Fruit fly (Drosophila melanogaster) whole organism, embryonic: ENCODE data around the gene PNKP.

Source experiments
- CG10147 ChIP-seq: fragments of 200-800 bp; sonication (Bioruptor generic); optimal IDR thresholded peaks from 2 replicates; lab custom pipeline; 2019; ENCODE audit warnings: missing biosample characterization, mild to moderate bottlenecking, missing genetic modification characterization, moderate library complexity
- CG11456 ChIP-seq: fragments of 200-800 bp; sonication (Bioruptor generic); IDR thresholded peaks from 3 replicates; pipeline ENCODE4 v1.3.6; 2022; ENCODE audit warnings: missing biosample characterization, missing genetic modification characterization
- CG12104 ChIP-seq: fragments of 200-800 bp; sonication (Bioruptor generic); optimal IDR thresholded peaks from 3 replicates; lab custom pipeline; 2016; ENCODE audit warnings: missing biosample characterization, missing genetic modification characterization
- CG14860 ChIP-seq: fragments of 200-800 bp; sonication (Bioruptor generic); IDR thresholded peaks from 3 replicates; pipeline ENCODE4 v1.3.6; 2022; ENCODE audit warnings: missing biosample characterization, missing genetic modification characterization; ENCODE audit not compliant: partially characterized antibody
- CG15514 ChIP-seq: fragments of 200-800 bp; sonication (Bioruptor generic); optimal IDR thresholded peaks from 3 replicates; lab custom pipeline; 2017; ENCODE audit warnings: missing biosample characterization, missing genetic modification characterization, mild to moderate bottlenecking, moderate library complexity, missing genetic modification reagents
- CG17328 ChIP-seq: fragments of 200-800 bp; sonication (Bioruptor generic); IDR thresholded peaks from 2 replicates; pipeline ENCODE4 v1.3.6; 2022; ENCODE audit warnings: missing biosample characterization, missing genetic modification characterization
- CG2712 ChIP-seq: fragments of 200-800 bp; optimal IDR thresholded peaks from 3 replicates; lab custom pipeline; 2019; ENCODE audit warnings: missing biosample characterization, mild to moderate bottlenecking, missing genetic modification characterization, moderate library complexity
- CG33213 ChIP-seq: fragments of 200-800 bp; sonication (Bioruptor generic); optimal IDR thresholded peaks from 3 replicates; lab custom pipeline; 2016; ENCODE audit warnings: missing biosample characterization, missing genetic modification characterization
- CG3726 ChIP-seq: fragments of 200-800 bp; sonication (Bioruptor generic); IDR thresholded peaks from 3 replicates; pipeline ENCODE4, ENCODE4 v1.3.6; 2022; ENCODE audit warnings: missing biosample characterization, missing genetic modification characterization
- CG4854 ChIP-seq: fragments of 200-800 bp; sonication (Bioruptor generic); optimal IDR thresholded peaks from 2 replicates; lab custom pipeline; 2016; ENCODE audit warnings: missing biosample characterization, missing genetic modification characterization, inconsistent platforms
- CG7987 ChIP-seq: fragments of 200-800 bp; sonication (Bioruptor generic); optimal IDR thresholded peaks from 2 replicates; lab custom pipeline; 2018; ENCODE audit warnings: missing biosample characterization, mild to moderate bottlenecking, missing genetic modification characterization, moderate library complexity
- CG8290 ChIP-seq, 3 experiments: fragments of 200-800 bp; sonication (Bioruptor generic); optimal IDR thresholded peaks; 2 replicates each; lab custom pipeline; 2016 to 2019; ENCODE audit warnings: missing biosample characterization in 3 of 3, missing genetic modification characterization in 3 of 3, mild to moderate bottlenecking in 2 of 3, moderate library complexity in 1 of 3
- CG8359 ChIP-seq: fragments of 200-800 bp; sonication (Bioruptor generic); optimal IDR thresholded peaks from 2 replicates; lab custom pipeline; 2017; ENCODE audit warnings: missing biosample characterization, mild to moderate bottlenecking, missing genetic modification characterization, borderline replicate concordance
- CTCF ChIP-seq: fragments of 200-800 bp; sonication (Bioruptor generic); optimal IDR thresholded peaks from 2 replicates; lab custom pipeline; 2017; ENCODE audit warnings: missing biosample characterization, mild to moderate bottlenecking, missing genetic modification characterization, moderate library complexity
- Chrac-16 ChIP-seq: fragments of 200-800 bp; sonication (Bioruptor generic); optimal IDR thresholded peaks from 3 replicates; lab custom pipeline; 2016; ENCODE audit warnings: missing biosample characterization, missing genetic modification characterization
- Dek ChIP-seq: fragments of 200-800 bp; sonication (Bioruptor generic); optimal IDR thresholded peaks from 3 replicates; lab custom pipeline; 2019; ENCODE audit warnings: missing biosample characterization, mild to moderate bottlenecking, missing genetic modification characterization, moderate library complexity
- Dip2 ChIP-seq: fragments of 200-800 bp; sonication (Bioruptor generic); IDR thresholded peaks from 2 replicates; pipeline ENCODE4 v1.3.6; 2022; ENCODE audit warnings: missing biosample characterization, missing genetic modification characterization
- Dip3 ChIP-seq: fragments of 200-800 bp; sonication (Bioruptor generic); optimal IDR thresholded peaks from 3 replicates; lab custom pipeline; 2016; ENCODE audit warnings: missing biosample characterization, missing genetic modification characterization
- Dref ChIP-seq: fragments of 200-800 bp; sonication (Bioruptor generic); IDR thresholded peaks from 2 replicates; pipeline ENCODE4 v1.3.6; 2022; ENCODE audit warnings: missing biosample characterization, missing genetic modification characterization
- Drgx ChIP-seq: fragments of 200-800 bp; sonication (Bioruptor generic); IDR thresholded peaks from 2 replicates; pipeline ENCODE4 v1.3.6; 2022; ENCODE audit warnings: missing biosample characterization, missing genetic modification characterization
- H15 ChIP-seq: fragments of 200-800 bp; sonication (Bioruptor generic); IDR thresholded peaks from 3 replicates; pipeline ENCODE4 v1.3.6; 2022; ENCODE audit warnings: missing biosample characterization, missing genetic modification characterization
- Hsf ChIP-seq: fragments of 200-800 bp; sonication (Bioruptor generic); optimal IDR thresholded peaks from 3 replicates; lab custom pipeline; 2016; ENCODE audit warnings: missing biosample characterization, missing genetic modification characterization
- Jarid2 ChIP-seq: fragments of 200-800 bp; sonication (Bioruptor generic); optimal IDR thresholded peaks from 3 replicates; lab custom pipeline; 2017; ENCODE audit warnings: mild to moderate bottlenecking, missing biosample characterization, missing genetic modification reagents, missing genetic modification characterization
- Med ChIP-seq: fragments of 200-800 bp; sonication (Bioruptor generic); peaks from one replicate; lab custom pipeline; 2016; ENCODE audit warnings: missing biosample characterization, missing genetic modification characterization, mild to moderate bottlenecking, inconsistent platforms, moderate library complexity
- NFAT ChIP-seq: fragments of 200-800 bp; sonication (Bioruptor generic); IDR thresholded peaks from 2 replicates; pipeline ENCODE4 v1.3.6; 2022; ENCODE audit warnings: missing biosample characterization, missing genetic modification characterization
- Pdp1 ChIP-seq, 2 experiments: fragments of 200-800 bp; sonication (Bioruptor generic); optimal IDR thresholded peaks; 3 replicates each; lab custom pipeline; 2016; ENCODE audit warnings: missing biosample characterization in 2 of 2, missing genetic modification characterization in 2 of 2, mild to moderate bottlenecking in 1 of 2, moderate library complexity in 1 of 2
- Scr ChIP-seq: fragments of 200-800 bp; sonication (Bioruptor generic); IDR thresholded peaks from 2 replicates; pipeline ENCODE4 v1.3.6; 2022; ENCODE audit warnings: missing biosample characterization, missing genetic modification characterization; ENCODE audit not compliant: partially characterized antibody
- ato ChIP-seq: fragments of 200-800 bp; sonication (Bioruptor generic); IDR thresholded peaks from 2 replicates; pipeline ENCODE4 v1.3.6; 2022; ENCODE audit warnings: missing biosample characterization, missing genetic modification characterization; ENCODE audit not compliant: partially characterized antibody
- crp ChIP-seq, 2 experiments: fragments of 200-800 bp; sonication (Bioruptor generic); optimal IDR thresholded peaks; 2 replicates in 1 of 2; 3 replicates in 1 of 2; lab custom pipeline; 2017; ENCODE audit warnings: missing biosample characterization in 2 of 2, missing genetic modification characterization in 2 of 2, mild to moderate bottlenecking in 1 of 2, moderate library complexity in 1 of 2
- dpn ChIP-seq, 2 experiments: fragments of 200-800 bp; sonication (Bioruptor generic); optimal IDR thresholded peaks; 3 replicates each; lab custom pipeline; 2016; ENCODE audit warnings: missing biosample characterization in 2 of 2, missing genetic modification characterization in 2 of 2
- jumu ChIP-seq: fragments of 200-800 bp; sonication (Bioruptor generic); optimal IDR thresholded peaks from 3 replicates; lab custom pipeline; 2016; ENCODE audit warnings: missing biosample characterization, missing genetic modification characterization
- lilli ChIP-seq: fragments of 200-800 bp; sonication (Bioruptor generic); optimal IDR thresholded peaks from 3 replicates; lab custom pipeline; 2016; ENCODE audit warnings: missing biosample characterization, missing genetic modification characterization
- maf-S ChIP-seq: fragments of 200-800 bp; sonication (Bioruptor generic); optimal IDR thresholded peaks from 2 replicates; lab custom pipeline; 2016; ENCODE audit warnings: missing biosample characterization, missing genetic modification characterization
- nerfin-2 ChIP-seq: fragments of 200-800 bp; sonication (Bioruptor generic); IDR thresholded peaks from 2 replicates; pipeline ENCODE4 v1.3.6; 2022; ENCODE audit warnings: missing biosample characterization, missing genetic modification characterization; ENCODE audit not compliant: partially characterized antibody
- onecut ChIP-seq: fragments of 200-800 bp; sonication (Bioruptor generic); IDR thresholded peaks from 2 replicates; pipeline ENCODE4 v1.3.6; 2022; ENCODE audit warnings: missing biosample characterization, missing genetic modification characterization
- peb ChIP-seq: fragments of 200-800 bp; sonication (Bioruptor generic); IDR thresholded peaks from 2 replicates; pipeline ENCODE4 v1.3.6; 2022; ENCODE audit warnings: missing biosample characterization, missing genetic modification characterization
- pho ChIP-seq: fragments of 200-800 bp; sonication (Bioruptor generic); optimal IDR thresholded peaks from 2 replicates; lab custom pipeline; 2016; ENCODE audit warnings: missing biosample characterization, missing genetic modification characterization
- phol ChIP-seq: fragments of 200-800 bp; sonication (Bioruptor generic); optimal IDR thresholded peaks from 3 replicates; lab custom pipeline; 2018; ENCODE audit warnings: missing biosample characterization, mild to moderate bottlenecking, missing genetic modification characterization, moderate library complexity
- repo ChIP-seq: fragments of 200-800 bp; sonication (Bioruptor generic); optimal IDR thresholded peaks from 2 replicates; lab custom pipeline; 2016; ENCODE audit warnings: missing biosample characterization, missing genetic modification characterization
- row ChIP-seq: fragments of 200-800 bp; sonication (Bioruptor generic); IDR thresholded peaks from 3 replicates; pipeline ENCODE4 v1.3.6; 2022; ENCODE audit warnings: missing biosample characterization, missing genetic modification characterization
- sens ChIP-seq: fragments of 200-800 bp; sonication (Bioruptor generic); peaks from one replicate; lab custom pipeline; 2016; ENCODE audit warnings: missing biosample characterization, missing genetic modification characterization
- shn ChIP-seq: fragments of 200-800 bp; sonication (Bioruptor generic); optimal IDR thresholded peaks from 3 replicates; lab custom pipeline; 2016; ENCODE audit warnings: missing biosample characterization, missing genetic modification characterization
- slbo ChIP-seq: fragments of 200-800 bp; sonication (Bioruptor generic); IDR thresholded peaks from 2 replicates; pipeline ENCODE4 v1.3.6; 2022; ENCODE audit warnings: missing biosample characterization, missing genetic modification characterization
- vfl ChIP-seq: fragments of 200-800 bp; sonication (Bioruptor generic); optimal IDR thresholded peaks from 2 replicates; lab custom pipeline; 2016; ENCODE audit warnings: missing biosample characterization, missing genetic modification characterization
- vnd ChIP-seq: fragments of 200-800 bp; sonication (Bioruptor generic); IDR thresholded peaks from 3 replicates; pipeline ENCODE4 v1.3.6; 2022; ENCODE audit warnings: missing biosample characterization, missing genetic modification characterization; ENCODE audit not compliant: partially characterized antibody
- vvl ChIP-seq: fragments of 200-800 bp; sonication (Bioruptor generic); IDR thresholded peaks from 2 replicates; pipeline ENCODE4 v1.3.6; 2022; ENCODE audit warnings: missing biosample characterization, missing genetic modification characterization
- zen ChIP-seq: fragments of 200-800 bp; sonication (Bioruptor generic); optimal IDR thresholded peaks from 3 replicates; lab custom pipeline; 2018; ENCODE audit warnings: missing biosample characterization, mild to moderate bottlenecking, missing genetic modification characterization, moderate library complexity
- zen2 ChIP-seq: fragments of 200-800 bp; sonication (Bioruptor generic); IDR thresholded peaks from 3 replicates; pipeline ENCODE4 v1.3.6; 2022; ENCODE audit warnings: missing biosample characterization, missing genetic modification characterization; ENCODE audit not compliant: partially characterized antibody

PNKP gene

dm6 chr3R:8305110-8305509 is 38.2 kb downstream of the PNKP start, which contains the start of gene Sgt1 (continued):
- peak; percentile 30 for TF ChIP-seq CG8290 (GFP tag; optimal IDR thresholded peaks at IDR 0.05; lab: Kevin White, UChicago)
- TF ChIP-seq CG8290 (tag; optimal IDR thresholded peaks at IDR 0.05; lab: Kevin White, UChicago) = no peak
- TF ChIP-seq CG2712 (tag; lab: Kevin White, UChicago) = peak; percentile 56
- no peak for TF ChIP-seq Dip2
- TF ChIP-seq CG17328 (GFP tag; lab: Robert Waterston, UW) = no peak
- peak; percentile 40 for TF ChIP-seq repo (GFP tag; lab: Kevin White, UChicago)
- TF ChIP-seq phol (tag; lab: Kevin White, UChicago) = peak; percentile 69
- TF ChIP-seq CG12104 (GFP tag; lab: Kevin White, UChicago) = no peak
- TF ChIP-seq CG33213 (GFP tag; lab: Kevin White, UChicago) = peak; percentile 80
- peak in 1 of 2 experiments; percentile 30 for TF ChIP-seq crp (GFP tag; optimal IDR thresholded peaks at IDR 0.05; lab: Kevin White, UChicago)
- TF ChIP-seq peb (GFP tag; lab: Robert Waterston, UW) = no peak
- TF ChIP-seq CG11456 (GFP tag; lab: Robert Waterston, UW) = no peak
- peak; percentile 7 for TF ChIP-seq CG10147 (GFP tag; lab: Kevin White, UChicago)
- peak; percentile 78 for TF ChIP-seq zen (tag; lab: Kevin White, UChicago)
- no peak for TF ChIP-seq H15 (GFP tag; lab: Robert Waterston, UW)
- TF ChIP-seq zen2 (GFP tag; lab: Robert Waterston, UW) = peak; percentile 64; the same call in 1 of the 3 replicates
- TF ChIP-seq jumu (GFP tag; lab: Kevin White, UChicago) = peak; percentile 63
- TF ChIP-seq Med = peak; percentile 96
- TF ChIP-seq CTCF = peak; percentile 56
- peak; percentile 99 for TF ChIP-seq Dref (GFP tag; lab: Robert Waterston, UW)
- peak; percentile 42; the same call in 1 of the 2 replicates for TF ChIP-seq onecut
- TF ChIP-seq Jarid2 = no peak
- peak; percentile 71 for TF ChIP-seq slbo (GFP tag; lab: Robert Waterston, UW)
- TF ChIP-seq row (GFP tag; lab: Robert Waterston, UW) = peak; percentile 41; the same call in 2 of the 3 replicates
- TF ChIP-seq maf-S (GFP tag; lab: Kevin White, UChicago) = peak; percentile 52
- peak; percentile 75 for TF ChIP-seq Scr (GFP tag; lab: Robert Waterston, UW)
- peak; percentile 50 for TF ChIP-seq shn
- peak; percentile 99 for TF ChIP-seq ato
- TF ChIP-seq sens (GFP tag; lab: Kevin White, UChicago) = peak; percentile 91
- peak; percentile 89 for TF ChIP-seq nerfin-2
- peak; percentile 8 for TF ChIP-seq Chrac-16 (GFP tag; lab: Kevin White, UChicago)
- peak; percentile 6 for TF ChIP-seq CG4854 (GFP tag; lab: Kevin White, UChicago)
- peak; percentile 60 for TF ChIP-seq Hsf (GFP tag; lab: Kevin White, UChicago)
- peak in 1 of 2 experiments; percentile 37 for TF ChIP-seq Pdp1 (GFP tag; optimal IDR thresholded peaks at IDR 0.05; lab: Kevin White, UChicago)
- TF ChIP-seq Dek (tag; lab: Kevin White, UChicago) = peak; percentile 29
- TF ChIP-seq lilli (GFP tag; lab: Kevin White, UChicago) = peak; percentile 72
- peak; percentile 57 for TF ChIP-seq vvl (GFP tag; lab: Robert Waterston, UW)
- peak; percentile 84 for TF ChIP-seq CG14860 (GFP tag; lab: Robert Waterston, UW)
- peak; percentile 39 for TF ChIP-seq CG7987 (GFP tag; lab: Kevin White, UChicago)
- TF ChIP-seq NFAT (GFP tag; lab: Robert Waterston, UW) = peak; percentile 66; the same call in 1 of the 2 replicates
- TF ChIP-seq vfl (GFP tag; lab: Kevin White, UChicago) = peak; percentile 72
- peak; percentile 23 for TF ChIP-seq Dip3
- no peak for TF ChIP-seq CG3726 (GFP tag; lab: Robert Waterston, UW)
- peak; percentile 99 for TF ChIP-seq CG15514 (GFP tag; lab: Kevin White, UChicago)
- peak; percentile 34 to 68 for TF ChIP-seq dpn (GFP tag; optimal IDR thresholded peaks at IDR 0.05; lab: Kevin White, UChicago)
- no peak for TF ChIP-seq CG8359 (GFP tag; lab: Kevin White, UChicago)
- TF ChIP-seq Drgx = no peak
- TF ChIP-seq pho (GFP tag; lab: Kevin White, UChicago) = peak; percentile 66
- TF ChIP-seq vnd (GFP tag; lab: Robert Waterston, UW) = peak; percentile 72
